Worm (Caenorhabditis elegans) whole organism, L2 larva: ENCODE measurements around the gene hizr-1.

ENCODE experiments used
- R02D3.7 ChIP-seq: fragments of 150-350 bp; optimal IDR thresholded peaks from 2 replicates; lab custom pipeline; 2014; ENCODE audit warnings: missing biosample characterization, missing genetic modification characterization
- lin-11 ChIP-seq: fragments of 150-350 bp; sonication (generic microtip); optimal IDR thresholded peaks from 2 replicates; lab custom pipeline; 2014; ENCODE audit warnings: missing biosample characterization, missing genetic modification characterization, inconsistent platforms, mixed read lengths
- lin-13 ChIP-seq: fragments of 150-350 bp; optimal IDR thresholded peaks from 2 replicates; lab custom pipeline; 2014; ENCODE audit warnings: missing biosample characterization, missing genetic modification reagents, missing genetic modification characterization
- mab-5 ChIP-seq: fragments of 150-350 bp; optimal IDR thresholded peaks from 2 replicates; lab custom pipeline; 2014; ENCODE audit warnings: missing biosample characterization, missing genetic modification characterization
- mdl-1 ChIP-seq, 2 experiments: fragments of 150-350 bp in 1 of 2; sonication (generic microtip) in 1 of 2; optimal IDR thresholded peaks; 2 replicates each; lab custom pipeline; 2017; ENCODE audit warnings: missing biosample characterization in 2 of 2, missing genetic modification characterization in 2 of 2
- nhr-12 ChIP-seq: fragments of 150-350 bp; optimal IDR thresholded peaks from 2 replicates; lab custom pipeline; 2014; ENCODE audit warnings: missing biosample characterization, missing genetic modification characterization
- nhr-21 ChIP-seq: fragments of 150-350 bp; optimal IDR thresholded peaks from 2 replicates; lab custom pipeline; 2014; ENCODE audit warnings: missing biosample characterization, missing genetic modification characterization
- peb-1 ChIP-seq: fragments of 150-350 bp; optimal IDR thresholded peaks from 2 replicates; lab custom pipeline; 2014; ENCODE audit warnings: missing biosample characterization, missing genetic modification characterization
- skn-1 ChIP-seq: sonication (generic microtip); optimal IDR thresholded peaks from 2 replicates; lab custom pipeline; 2017; ENCODE audit warnings: missing biosample characterization, missing genetic modification characterization
- sma-3 ChIP-seq: sonication (generic microtip); optimal IDR thresholded peaks from 2 replicates; lab custom pipeline; 2016; ENCODE audit warnings: missing genetic modification reagents, missing genetic modification characterization, missing compliant biosample characterization
- zag-1 ChIP-seq: fragments of 150-350 bp; optimal IDR thresholded peaks from 2 replicates; lab custom pipeline; 2014; ENCODE audit warnings: missing biosample characterization, missing genetic modification characterization
- ztf-1 ChIP-seq: fragments of 200-800 bp; sonication (Bioruptor generic); conservative IDR thresholded peaks from 2 replicates; pipeline ENCODE4 v1.3.6; 2022; ENCODE audit warnings: missing genetic modification characterization, missing compliant biosample characterization
- ztf-11 ChIP-seq: sonication (generic microtip); optimal IDR thresholded peaks from 2 replicates; lab custom pipeline; 2017; ENCODE audit warnings: missing biosample characterization, missing genetic modification characterization

hizr-1 gene

ce11 chrX:11370090-11370489 is 52.0 kb downstream of the hizr-1 start:
- TF ChIP-seq ztf-1 (GFP tag; lab: Robert Waterston, UW) (no peak), mdl-1 (tag; optimal IDR thresholded peaks at IDR 0.05; lab: Kevin White, UChicago) (no peak), nhr-21 (tag; lab: Kevin White, UChicago) (no peak), R02D3.7 (tag; lab: Kevin White, UChicago) (no peak), skn-1 (tag; lab: Kevin White, UChicago) (no peak), peb-1 (tag; lab: Kevin White, UChicago) (no peak), lin-13 (GFP tag; lab: Kevin White, UChicago) (no peak), sma-3 (GFP tag; lab: Kevin White, UChicago) (no peak), lin-11 (tag; lab: Kevin White, UChicago) (no peak), mab-5 (tag; lab: Kevin White, UChicago) (no peak), zag-1 (tag; lab: Kevin White, UChicago) (no peak), ztf-11 (tag; lab: Kevin White, UChicago) (no peak), nhr-12 (tag; lab: Kevin White, UChicago) (no peak)
- TF ChIP-seq, all 48 proteins: peak for 0
